Worm (Caenorhabditis elegans) whole organism, young adult: ENCODE results near the gene sru-1.

ENCODE experiments used
- B0019.2 ChIP-seq: fragments of 200-800 bp; sonication (Bioruptor generic); conservative IDR thresholded peaks from 2 replicates; pipeline ENCODE4 v1.3.6; 2022; ENCODE audit warnings: missing genetic modification reagents, missing genetic modification characterization, missing compliant biosample characterization
- B0336.3 ChIP-seq: fragments of 200-800 bp; sonication (Bioruptor generic); IDR thresholded peaks from 2 replicates; pipeline ENCODE4 v1.3.6; 2022; ENCODE audit warnings: missing genetic modification characterization, missing compliant biosample characterization
- F10E7.11 ChIP-seq: sonication (generic microtip); optimal IDR thresholded peaks from 2 replicates; lab custom pipeline; 2017; ENCODE audit warnings: mild to moderate bottlenecking, missing genetic modification characterization, moderate library complexity, missing compliant biosample characterization
- F33H1.4 ChIP-seq: fragments of 200-800 bp; sonication (Bioruptor generic); IDR thresholded peaks from 2 replicates; pipeline ENCODE4 v1.3.6; 2022; ENCODE audit warnings: missing genetic modification reagents, missing genetic modification characterization, missing compliant biosample characterization
- F55B11.4 ChIP-seq: sonication (generic microtip); optimal IDR thresholded peaks from 2 replicates; lab custom pipeline; 2016; ENCODE audit warnings: missing compliant biosample characterization, missing genetic modification characterization, borderline replicate concordance; ENCODE audit not compliant: insufficient read depth
- F57C9.4 ChIP-seq: sonication (generic microtip); optimal IDR thresholded peaks from 2 replicates; lab custom pipeline; 2017; ENCODE audit warnings: mild to moderate bottlenecking, missing genetic modification characterization, missing compliant biosample characterization
- K11D2.4 ChIP-seq: fragments of 200-800 bp; sonication (Bioruptor generic); IDR thresholded peaks from 2 replicates; pipeline ENCODE4 v1.3.6; 2022; ENCODE audit warnings: missing genetic modification reagents, missing genetic modification characterization, missing compliant biosample characterization
- K12H6.12 ChIP-seq: fragments of 200-800 bp; sonication (Bioruptor generic); optimal IDR thresholded peaks from 2 replicates; lab custom pipeline; 2018; ENCODE audit warnings: mild to moderate bottlenecking, missing genetic modification characterization, missing compliant biosample characterization
- T07F8.4 ChIP-seq: sonication (generic microtip); optimal IDR thresholded peaks from 2 replicates; lab custom pipeline; 2016; ENCODE audit warnings: mild to moderate bottlenecking, missing genetic modification characterization, moderate library complexity, missing compliant biosample characterization
- ZK185.1 ChIP-seq: sonication (generic microtip); optimal IDR thresholded peaks from 2 replicates; lab custom pipeline; 2016; ENCODE audit warnings: mild to moderate bottlenecking, missing genetic modification characterization, missing compliant biosample characterization; ENCODE audit not compliant: poor library complexity, severe bottlenecking
- aptf-3 ChIP-seq: fragments of 200-800 bp; sonication (Bioruptor generic); IDR thresholded peaks from 2 replicates; pipeline ENCODE4 v1.3.6; 2022; ENCODE audit warnings: missing genetic modification characterization, missing compliant biosample characterization
- attf-5 ChIP-seq: fragments of 200-800 bp; sonication (Bioruptor generic); optimal IDR thresholded peaks from 2 replicates; lab custom pipeline; 2018; ENCODE audit warnings: mild to moderate bottlenecking, missing genetic modification characterization, missing compliant biosample characterization
- attf-6 ChIP-seq: fragments of 200-800 bp; sonication (Bioruptor generic); IDR thresholded peaks from 2 replicates; pipeline ENCODE4 v1.3.6; 2022; ENCODE audit warnings: missing genetic modification reagents, missing genetic modification characterization, missing compliant biosample characterization
- ccch-3 ChIP-seq: fragments of 200-800 bp; sonication (Bioruptor generic); optimal IDR thresholded peaks from 2 replicates; lab custom pipeline; 2018; ENCODE audit warnings: mild to moderate bottlenecking, missing genetic modification characterization, missing compliant biosample characterization
- ceh-100 ChIP-seq: fragments of 200-800 bp; sonication (Bioruptor generic); IDR thresholded peaks from 2 replicates; pipeline ENCODE4 v1.3.6; 2022; ENCODE audit warnings: missing genetic modification reagents, missing genetic modification characterization, missing compliant biosample characterization
- ceh-27 ChIP-seq: fragments of 200-800 bp; sonication (Bioruptor generic); optimal IDR thresholded peaks from 2 replicates; lab custom pipeline; 2018; ENCODE audit warnings: mild to moderate bottlenecking, missing genetic modification characterization, moderate library complexity, missing compliant biosample characterization
- ceh-79 ChIP-seq: sonication (generic microtip); optimal IDR thresholded peaks from 2 replicates; lab custom pipeline; 2017; ENCODE audit warnings: mild to moderate bottlenecking, missing genetic modification characterization, missing compliant biosample characterization
- dpff-1 ChIP-seq: sonication (generic microtip); optimal IDR thresholded peaks from 2 replicates; lab custom pipeline; 2017; ENCODE audit warnings: mild to moderate bottlenecking, missing genetic modification characterization, missing compliant biosample characterization
- dpl-1 ChIP-seq: fragments of 150-350 bp; optimal IDR thresholded peaks from 2 replicates; lab custom pipeline; 2014; ENCODE audit warnings: missing biosample characterization, missing genetic modification reagents, missing genetic modification characterization
- egl-18 ChIP-seq: fragments of 200-800 bp; sonication (Bioruptor generic); IDR thresholded peaks from 2 replicates; pipeline ENCODE4 v1.3.6; 2022; ENCODE audit warnings: missing genetic modification reagents, missing genetic modification characterization, missing compliant biosample characterization
- gei-17 ChIP-seq: fragments of 200-800 bp; sonication (Bioruptor generic); optimal IDR thresholded peaks from 2 replicates; lab custom pipeline; 2018; ENCODE audit warnings: mild to moderate bottlenecking, missing genetic modification characterization, missing compliant biosample characterization
- hmg-1.2 ChIP-seq: fragments of 200-800 bp; sonication (Bioruptor generic); IDR thresholded peaks from 2 replicates; pipeline ENCODE4 v1.3.6; 2022; ENCODE audit warnings: missing genetic modification reagents, missing genetic modification characterization, missing compliant biosample characterization
- hmg-20 ChIP-seq: fragments of 200-800 bp; sonication (Bioruptor generic); IDR thresholded peaks from 2 replicates; pipeline ENCODE4 v1.3.6; 2022; ENCODE audit warnings: missing genetic modification reagents, missing genetic modification characterization, missing compliant biosample characterization
- hrde-1 ChIP-seq: sonication (generic microtip); optimal IDR thresholded peaks from 2 replicates; lab custom pipeline; 2016; ENCODE audit warnings: missing genetic modification characterization, mild to moderate bottlenecking, missing compliant biosample characterization, moderate library complexity, missing genotype, missing genetic modification reagents, borderline replicate concordance
- let-526 ChIP-seq: fragments of 200-800 bp; sonication (Bioruptor generic); IDR thresholded peaks from 2 replicates; pipeline ENCODE4 v1.3.6; 2022; ENCODE audit warnings: missing genetic modification reagents, missing genetic modification characterization, missing compliant biosample characterization
- let-607 ChIP-seq, 2 experiments: fragments of 200-800 bp in 1 of 2; sonication (Bioruptor generic) in 1 of 2; sonication (generic microtip) in 1 of 2; optimal IDR thresholded peaks; 2 replicates each; lab custom pipeline; 2016 to 2018; ENCODE audit warnings: mild to moderate bottlenecking in 2 of 2, missing compliant biosample characterization in 2 of 2, missing genetic modification characterization in 2 of 2, moderate library complexity in 2 of 2, missing genotype in 1 of 2
- lin-35 ChIP-seq, 3 experiments: fragments of 150-350 bp in 2 of 3; sonication (generic microtip) in 1 of 3; optimal IDR thresholded peaks; 2 replicates each; lab custom pipeline; 2014 to 2018; ENCODE audit warnings: missing biosample characterization in 3 of 3, missing genetic modification characterization in 3 of 3, missing genetic modification reagents in 3 of 3
- lsl-1 ChIP-seq: fragments of 200-800 bp; sonication (Bioruptor generic); optimal IDR thresholded peaks from 2 replicates; lab custom pipeline; 2018; ENCODE audit warnings: mild to moderate bottlenecking, missing genetic modification characterization, moderate library complexity, missing compliant biosample characterization
- lsy-27 ChIP-seq: sonication (generic microtip); optimal IDR thresholded peaks from 2 replicates; lab custom pipeline; 2017; ENCODE audit warnings: missing genetic modification characterization, mild to moderate bottlenecking, missing compliant biosample characterization, antibody characterized with exemption, missing genotype, borderline replicate concordance; ENCODE audit not compliant: insufficient read depth
- madf-10 ChIP-seq: sonication (generic microtip); optimal IDR thresholded peaks from 2 replicates; lab custom pipeline; 2016; ENCODE audit warnings: mild to moderate bottlenecking, missing genetic modification characterization, missing compliant biosample characterization
- mxl-1 ChIP-seq: sonication (generic microtip); optimal IDR thresholded peaks from 2 replicates; lab custom pipeline; 2016; ENCODE audit warnings: missing genetic modification characterization, missing compliant biosample characterization
- nfya-1 ChIP-seq: sonication (generic microtip); optimal IDR thresholded peaks from 2 replicates; lab custom pipeline; 2017; ENCODE audit warnings: antibody characterized with exemption, missing compliant biosample characterization, missing genetic modification characterization, borderline replicate concordance; ENCODE audit not compliant: insufficient read depth
- nhr-120 ChIP-seq: fragments of 200-800 bp; sonication (Bioruptor generic); IDR thresholded peaks from 2 replicates; pipeline ENCODE4 v1.3.6; 2022; ENCODE audit warnings: missing genetic modification characterization, missing compliant biosample characterization
- nhr-80 ChIP-seq: sonication (generic microtip); optimal IDR thresholded peaks from 2 replicates; lab custom pipeline; 2016; ENCODE audit warnings: missing genetic modification characterization, missing compliant biosample characterization
- pbrm-1 ChIP-seq: fragments of 200-800 bp; sonication (Bioruptor generic); IDR thresholded peaks from 2 replicates; pipeline ENCODE4 v1.3.6; 2022; ENCODE audit warnings: missing genetic modification reagents, missing genetic modification characterization, missing compliant biosample characterization
- rec-8 ChIP-seq, 2 experiments: sonication (generic microtip); optimal IDR thresholded peaks; 2 replicates each; lab custom pipeline; 2016; ENCODE audit warnings: mild to moderate bottlenecking in 2 of 2, missing genetic modification characterization in 2 of 2, missing genetic modification reagents in 2 of 2, missing genotype in 2 of 2, missing biosample characterization in 1 of 2, missing compliant biosample characterization in 1 of 2, moderate library complexity in 1 of 2
- repo-1 ChIP-seq: sonication (generic microtip); optimal IDR thresholded peaks from 2 replicates; lab custom pipeline; 2017; ENCODE audit warnings: mild to moderate bottlenecking, missing genetic modification characterization, missing compliant biosample characterization
- sdz-38 ChIP-seq: sonication (generic microtip); optimal IDR thresholded peaks from 2 replicates; lab custom pipeline; 2016; ENCODE audit warnings: missing genotype, missing genetic modification characterization, missing compliant biosample characterization
- sea-2 ChIP-seq: fragments of 200-800 bp; sonication (Bioruptor generic); IDR thresholded peaks from 2 replicates; pipeline ENCODE4 v1.3.6; 2022; ENCODE audit warnings: missing genetic modification characterization, missing compliant biosample characterization
- snpc-1.1 ChIP-seq: sonication (generic microtip); optimal IDR thresholded peaks from 2 replicates; lab custom pipeline; 2017; ENCODE audit warnings: missing genetic modification characterization, mild to moderate bottlenecking, missing compliant biosample characterization, antibody characterized with exemption, moderate library complexity, missing genotype, missing genetic modification reagents; ENCODE audit not compliant: insufficient read depth
- snpc-3.4 ChIP-seq: sonication (generic microtip); optimal IDR thresholded peaks from 2 replicates; lab custom pipeline; 2017; ENCODE audit warnings: missing genetic modification characterization, mild to moderate bottlenecking, missing compliant biosample characterization, antibody characterized with exemption, moderate library complexity, missing genotype, missing genetic modification reagents
- tbp1 ChIP-seq: fragments of 200-800 bp; sonication (Bioruptor generic); optimal IDR thresholded peaks from 2 replicates; lab custom pipeline; 2018; ENCODE audit warnings: mild to moderate bottlenecking, missing genetic modification characterization, missing compliant biosample characterization
- tlf-1 ChIP-seq: fragments of 200-800 bp; sonication (Bioruptor generic); optimal IDR thresholded peaks from 2 replicates; lab custom pipeline; 2018; ENCODE audit warnings: mild to moderate bottlenecking, missing genetic modification characterization, missing compliant biosample characterization
- unc-130 ChIP-seq: sonication (generic microtip); optimal IDR thresholded peaks from 2 replicates; lab custom pipeline; 2016; ENCODE audit warnings: missing genetic modification reagents, missing genetic modification characterization, missing compliant biosample characterization
- unc-62 ChIP-seq: fragments of 150-350 bp; optimal IDR thresholded peaks from 2 replicates; lab custom pipeline; 2014; ENCODE audit warnings: missing biosample characterization, missing genetic modification reagents, missing genetic modification characterization
- ztf-22 ChIP-seq: fragments of 200-800 bp; sonication (Bioruptor generic); optimal IDR thresholded peaks from 2 replicates; lab custom pipeline; 2018; ENCODE audit warnings: mild to moderate bottlenecking, missing genetic modification characterization, moderate library complexity, missing compliant biosample characterization

sru-1 gene

DNA sequence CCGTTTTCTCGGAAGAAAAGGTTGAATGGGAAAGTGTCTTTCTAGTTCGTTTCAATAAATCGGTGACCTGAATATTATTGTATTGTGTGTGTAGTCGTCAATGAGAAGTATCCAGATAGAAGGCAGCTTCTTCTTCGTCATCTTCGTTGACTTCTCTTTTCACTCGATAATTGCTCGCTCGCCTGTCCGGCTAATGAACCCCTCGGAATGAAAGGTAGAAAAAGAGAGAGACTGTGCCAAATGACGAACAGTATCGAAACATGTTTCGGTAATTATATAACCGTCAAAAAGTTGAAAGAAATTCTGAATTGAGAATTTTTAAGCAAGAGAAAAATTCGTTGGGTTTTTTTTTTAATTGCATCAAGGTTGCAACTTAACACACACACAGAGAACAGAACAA lies 31.0 kb upstream of the sru-1 start, which contains the start of gene cutl-17:
Gene cutl-17, minus strand, starts transcription at position 101 of the 400 bp plus-strand sequence.
- TF ChIP-seq mxl-1 (no peak), hmg-1.2 (GFP tag; lab: Robert Waterston, UW) (no peak), attf-6 (GFP tag; lab: Robert Waterston, UW) (no peak), repo-1 (no peak), F10E7.11 (tag; lab: Kevin White, UChicago) (no peak), F57C9.4 (tag; lab: Kevin White, UChicago) (no peak), aptf-3 (GFP tag; lab: Robert Waterston, UW) (no peak), sdz-38 (tag; lab: Kevin White, UChicago) (no peak), let-526 (GFP tag; lab: Robert Waterston, UW) (no peak), unc-62 (GFP tag; lab: Kevin White, UChicago) (no peak), ceh-27 (GFP tag; lab: Kevin White, UChicago) (no peak), ccch-3 (no peak), dpff-1 (tag; lab: Kevin White, UChicago) (no peak), hrde-1 (tag; lab: Kevin White, UChicago) (no peak), ceh-100 (GFP tag; lab: Robert Waterston, UW) (no peak), lsy-27 (tag; lab: Kevin White, UChicago) (no peak)

- TF ChIP-seq sea-2 (GFP tag; lab: Robert Waterston, UW) (no peak), nhr-80 (peak; percentile 16), ccch-3 (no peak), attf-5 (GFP tag; lab: Kevin White, UChicago) (peak; percentile 63), rec-8 (tag; optimal IDR thresholded peaks at IDR 0.05; lab: Kevin White, UChicago) (no peak), snpc-3.4 (peak; percentile 38), B0336.3 (GFP tag; lab: Robert Waterston, UW) (no peak), K12H6.12 (tag; lab: Kevin White, UChicago) (no peak), lsl-1 (GFP tag; lab: Kevin White, UChicago) (peak; percentile 37), ZK185.1 (tag; lab: Kevin White, UChicago) (peak; percentile 38), hmg-20 (GFP tag; lab: Robert Waterston, UW) (0 out of 2 replicates have a peak, but pooled peaks have one; percentile 21), egl-18 (GFP tag; lab: Robert Waterston, UW) (no peak), gei-17 (GFP tag; lab: Kevin White, UChicago) (no peak), lin-35 (GFP tag; optimal IDR thresholded peaks at IDR 0.05; lab: Kevin White, UChicago) (peak in 1 of 3 experiments; percentile 52), T07F8.4 (tag; lab: Kevin White, UChicago) (no peak), B0019.2 (GFP tag; lab: Robert Waterston, UW) (no peak), ceh-79 (no peak), dpl-1 (peak; percentile 10), madf-10 (no peak), K11D2.4 (GFP tag; lab: Robert Waterston, UW) (no peak), pbrm-1 (GFP tag; lab: Robert Waterston, UW) (peak; percentile 59; the same call in 1 of the 2 replicates), unc-130 (GFP tag; lab: Kevin White, UChicago) (no peak), F33H1.4 (GFP tag; lab: Robert Waterston, UW) (peak; percentile 88), snpc-1.1 (tag; lab: Kevin White, UChicago) (peak; percentile 79), nhr-120 (GFP tag; lab: Robert Waterston, UW) (no peak), tbp1 (GFP tag; lab: Kevin White, UChicago) (peak; percentile 52), nfya-1 (tag; lab: Kevin White, UChicago) (no peak), F55B11.4 (tag; lab: Kevin White, UChicago) (no peak), ztf-22 (GFP tag; lab: Kevin White, UChicago) (no peak), let-607 (tag; optimal IDR thresholded peaks at IDR 0.05; lab: Kevin White, UChicago) (peak; percentile 90 to 94), sdz-38 (tag; lab: Kevin White, UChicago) (no peak), tlf-1 (GFP tag; lab: Kevin White, UChicago) (no peak)
These were observed 29.1 kb upstream of the sru-1 start, which contains the start of gene copb-2 for ce11 chrIV:9459224-9459781. Gene copb-2 (plus strand): TSS chrIV:9459731.
